Fruit fly (Drosophila melanogaster) whole organism: ENCODE measurements around the gene CG10559.

ENCODE experiments used
- CG8478 ChIP-seq: fragments of >200 bp; optimal IDR thresholded peaks from 2 replicates; lab custom pipeline; 2018; ENCODE audit warnings: inconsistent platforms
- Dll ChIP-seq: fragments of >200 bp; optimal IDR thresholded peaks from 2 replicates; lab custom pipeline; 2017
- EcR ChIP-seq, 2 experiments: fragments of >200 bp; optimal IDR thresholded peaks; 2 replicates each; lab custom pipeline; 2017; ENCODE audit warnings: missing biosample characterization in 2 of 2, missing genetic modification characterization in 2 of 2, missing genetic modification reagents in 2 of 2
- pan ChIP-seq: fragments of >200 bp; optimal IDR thresholded peaks from 2 replicates; lab custom pipeline; 2017
- psq ChIP-seq: fragments of >200 bp; optimal IDR thresholded peaks from 2 replicates; lab custom pipeline; 2017
- usp ChIP-seq: fragments of >200 bp; optimal IDR thresholded peaks from 2 replicates; lab custom pipeline; 2017; ENCODE audit warnings: missing biosample characterization, missing genetic modification characterization, mixed read lengths

Gene CG10559

dm6 chr3R:25269909-25270308 is 46.0 kb downstream of the CG10559 start, which contains the start of the genes CG11889 and CG11891:
CG11889 (plus strand) TSS chr3R:25270209.
CG11891 (plus strand) TSS chr3R:25270209.
- no peak for TF ChIP-seq Dll (lab: Kevin White, UChicago)
- TF ChIP-seq usp = no peak
- TF ChIP-seq psq (lab: Kevin White, UChicago) = no peak
- TF ChIP-seq EcR (GFP tag; optimal IDR thresholded peaks at IDR 0.05; lab: Kevin White, UChicago) = no peak
- no peak for TF ChIP-seq CG8478 (lab: Kevin White, UChicago)

- TF ChIP-seq usp (no peak), EcR (GFP tag; optimal IDR thresholded peaks at IDR 0.05; lab: Kevin White, UChicago) (no peak), psq (lab: Kevin White, UChicago) (no peak), pan (lab: Kevin White, UChicago) (no peak), CG8478 (lab: Kevin White, UChicago) (no peak), Dll (lab: Kevin White, UChicago) (no peak)
Observed at dm6 chr3R:25266751-25267150, 49.2 kb downstream of the CG10559 start.

- no peak for TF ChIP-seq psq (lab: Kevin White, UChicago)
- no peak for TF ChIP-seq pan (lab: Kevin White, UChicago)
- TF ChIP-seq Dll (lab: Kevin White, UChicago) = no peak
- TF ChIP-seq CG8478 (lab: Kevin White, UChicago) = no peak
- no peak for TF ChIP-seq EcR (GFP tag; optimal IDR thresholded peaks at IDR 0.05; lab: Kevin White, UChicago)
- TF ChIP-seq usp = no peak
Observed at dm6 chr3R:25265589-25266201, 50.2 kb downstream of the CG10559 start, which contains the start of the genes GlnRS and RIOK2. GlnRS (minus strand) TSS chr3R:25265721. RIOK2 (plus strand) TSS chr3R:25265844.
